Fruit fly (Drosophila melanogaster) whole organism, embryonic: ENCODE results near the gene shams.
"Not testable (repeated sequence)": the region's sequence is repeated elsewhere in the genome, so short reads cannot be mapped to it uniquely, and the experiment has no call there.

Source experiments
- B-H2 ChIP-seq: fragments of 200-800 bp; sonication (Bioruptor generic); optimal IDR thresholded peaks from 2 replicates; lab custom pipeline; 2018; ENCODE audit warnings: missing biosample characterization, mild to moderate bottlenecking, missing genetic modification characterization
- CG10321 ChIP-seq: fragments of 200-800 bp; sonication (Bioruptor generic); IDR thresholded peaks from 2 replicates; pipeline ENCODE4 v1.3.6; 2022; ENCODE audit warnings: missing biosample characterization, missing genetic modification characterization
- CG11085 ChIP-seq: fragments of 200-800 bp; sonication (Bioruptor generic); IDR thresholded peaks from 2 replicates; pipeline ENCODE4 v1.3.6; 2022; ENCODE audit warnings: missing biosample characterization, missing genetic modification characterization
- CG14441 ChIP-seq: fragments of 200-800 bp; sonication (Bioruptor generic); IDR thresholded peaks from 2 replicates; pipeline ENCODE4 v1.3.6; 2022; ENCODE audit warnings: missing biosample characterization, missing genetic modification characterization
- CG14860 ChIP-seq: fragments of 200-800 bp; sonication (Bioruptor generic); IDR thresholded peaks from 3 replicates; pipeline ENCODE4 v1.3.6; 2022; ENCODE audit warnings: missing biosample characterization, missing genetic modification characterization; ENCODE audit not compliant: partially characterized antibody
- CG1603 ChIP-seq: fragments of 200-800 bp; sonication (Bioruptor generic); optimal IDR thresholded peaks from 2 replicates; lab custom pipeline; 2019; ENCODE audit warnings: missing biosample characterization, mild to moderate bottlenecking, missing genetic modification characterization, moderate library complexity
- CG2116 ChIP-seq: fragments of 200-800 bp; sonication (Bioruptor generic); optimal IDR thresholded peaks from 3 replicates; lab custom pipeline; 2018; ENCODE audit warnings: missing biosample characterization, mild to moderate bottlenecking, missing genetic modification characterization
- CG2875 ChIP-seq: fragments of 200-800 bp; sonication (Bioruptor generic); optimal IDR thresholded peaks from 2 replicates; lab custom pipeline; 2017; ENCODE audit warnings: missing biosample characterization, mild to moderate bottlenecking, missing genetic modification characterization, missing genetic modification reagents
- CG30403 ChIP-seq: fragments of 200-800 bp; sonication (Bioruptor generic); optimal IDR thresholded peaks from 3 replicates; lab custom pipeline; 2016; ENCODE audit warnings: missing biosample characterization, missing genetic modification characterization
- CG30431 ChIP-seq: fragments of 200-800 bp; sonication (Bioruptor generic); optimal IDR thresholded peaks from 2 replicates; lab custom pipeline; 2017; ENCODE audit warnings: missing biosample characterization, missing genetic modification characterization
- CG3407 ChIP-seq: fragments of 200-800 bp; sonication (Bioruptor generic); optimal IDR thresholded peaks from 2 replicates; lab custom pipeline; 2018; ENCODE audit warnings: missing biosample characterization, mild to moderate bottlenecking, missing genetic modification characterization
- CG34224 ChIP-seq: fragments of 200-800 bp; sonication (Bioruptor generic); IDR thresholded peaks from 3 replicates; pipeline ENCODE4 v1.3.6; 2022; ENCODE audit warnings: missing biosample characterization, missing genetic modification characterization; ENCODE audit not compliant: partially characterized antibody
- CG34376 ChIP-seq: fragments of 200-800 bp; sonication (Bioruptor generic); optimal IDR thresholded peaks from 2 replicates; lab custom pipeline; 2018; ENCODE audit warnings: missing biosample characterization, mild to moderate bottlenecking, missing genetic modification characterization
- CG42726 ChIP-seq: fragments of 200-800 bp; sonication (Bioruptor generic); IDR thresholded peaks from 2 replicates; pipeline ENCODE4 v1.3.6; 2022; ENCODE audit warnings: missing biosample characterization, missing genetic modification characterization; ENCODE audit not compliant: partially characterized antibody
- CG6813 ChIP-seq: fragments of 200-800 bp; sonication (Bioruptor generic); optimal IDR thresholded peaks from 2 replicates; lab custom pipeline; 2017; ENCODE audit warnings: missing biosample characterization, missing genetic modification characterization, mild to moderate bottlenecking, moderate library complexity, missing genetic modification reagents
- CG7372 ChIP-seq: fragments of 200-800 bp; sonication (Bioruptor generic); IDR thresholded peaks from 2 replicates; pipeline ENCODE4 v1.3.6; 2022; ENCODE audit warnings: missing biosample characterization, missing genetic modification characterization
- CG7987 ChIP-seq: fragments of 200-800 bp; sonication (Bioruptor generic); optimal IDR thresholded peaks from 2 replicates; lab custom pipeline; 2018; ENCODE audit warnings: missing biosample characterization, mild to moderate bottlenecking, missing genetic modification characterization, moderate library complexity
- CG9727 ChIP-seq: fragments of 200-800 bp; sonication (Bioruptor generic); optimal IDR thresholded peaks from 3 replicates; lab custom pipeline; 2017; ENCODE audit warnings: missing biosample characterization, mild to moderate bottlenecking, missing genetic modification characterization
- Dp ChIP-seq: fragments of 200-800 bp; sonication (Bioruptor generic); optimal IDR thresholded peaks from 2 replicates; lab custom pipeline; 2018; ENCODE audit warnings: missing biosample characterization, mild to moderate bottlenecking, missing genetic modification characterization, moderate library complexity
- E2f2 ChIP-seq: fragments of 200-800 bp; sonication (Bioruptor generic); IDR thresholded peaks from 2 replicates; pipeline ENCODE4 v1.3.6; 2022; ENCODE audit warnings: missing biosample characterization, missing genetic modification characterization
- HLH3B ChIP-seq: fragments of 200-800 bp; sonication (Bioruptor generic); IDR thresholded peaks from 2 replicates; pipeline ENCODE4 v1.3.6; 2022; ENCODE audit warnings: missing biosample characterization, missing genetic modification characterization
- Hr3 ChIP-seq: fragments of 200-800 bp; sonication (Bioruptor generic); optimal IDR thresholded peaks from 3 replicates; lab custom pipeline; 2016; ENCODE audit warnings: missing biosample characterization, missing genetic modification characterization
- MTF-1 ChIP-seq: fragments of 200-800 bp; sonication (Bioruptor generic); optimal IDR thresholded peaks from 2 replicates; lab custom pipeline; 2018; ENCODE audit warnings: missing biosample characterization, mild to moderate bottlenecking, missing genetic modification characterization, borderline replicate concordance
- Meics ChIP-seq: fragments of 200-800 bp; sonication (Bioruptor generic); optimal IDR thresholded peaks from 2 replicates; lab custom pipeline; 2017; ENCODE audit warnings: missing biosample characterization, mild to moderate bottlenecking, missing genetic modification characterization
- Nf-YC ChIP-seq: fragments of 200-800 bp; optimal IDR thresholded peaks from 3 replicates; lab custom pipeline; 2019; ENCODE audit warnings: missing biosample characterization, mild to moderate bottlenecking, missing genetic modification characterization, moderate library complexity
- Oaz ChIP-seq: fragments of 200-800 bp; sonication (Bioruptor generic); IDR thresholded peaks from 2 replicates; pipeline ENCODE4 v1.3.6; 2022; ENCODE audit warnings: missing biosample characterization, missing genetic modification characterization
- Oli ChIP-seq: fragments of 200-800 bp; sonication (Bioruptor generic); optimal IDR thresholded peaks from 2 replicates; lab custom pipeline; 2018; ENCODE audit warnings: missing biosample characterization, mild to moderate bottlenecking, missing genetic modification characterization, moderate library complexity
- amos ChIP-seq: fragments of 200-800 bp; sonication (Bioruptor generic); IDR thresholded peaks from 2 replicates; pipeline ENCODE4 v1.3.6; 2022; ENCODE audit warnings: missing biosample characterization, missing genetic modification characterization; ENCODE audit not compliant: partially characterized antibody
- ara ChIP-seq: fragments of 200-800 bp; sonication (Bioruptor generic); IDR thresholded peaks from 2 replicates; pipeline ENCODE4 v1.3.6; 2022; ENCODE audit warnings: missing biosample characterization, missing genetic modification characterization
- ase ChIP-seq: fragments of 200-800 bp; sonication (Bioruptor generic); IDR thresholded peaks from 3 replicates; pipeline ENCODE4 v1.3.6; 2022; ENCODE audit warnings: missing biosample characterization, missing genetic modification characterization
- bbx ChIP-seq: fragments of 200-800 bp; sonication (Bioruptor generic); IDR thresholded peaks from 2 replicates; pipeline ENCODE4 v1.3.6; 2022; ENCODE audit warnings: missing biosample characterization, missing genetic modification characterization; ENCODE audit not compliant: partially characterized antibody
- chm ChIP-seq: fragments of 200-800 bp; sonication (Bioruptor generic); IDR thresholded peaks from 2 replicates; pipeline ENCODE4 v1.3.6; 2022; ENCODE audit warnings: missing biosample characterization, missing genetic modification characterization
- croc ChIP-seq: fragments of 200-800 bp; sonication (Bioruptor generic); conservative IDR thresholded peaks from 3 replicates; pipeline ENCODE4 v1.3.6; 2022; ENCODE audit warnings: missing biosample characterization, missing genetic modification characterization
- dpn ChIP-seq, 2 experiments: fragments of 200-800 bp; sonication (Bioruptor generic); optimal IDR thresholded peaks; 3 replicates each; lab custom pipeline; 2016; ENCODE audit warnings: missing biosample characterization in 2 of 2, missing genetic modification characterization in 2 of 2
- dysf ChIP-seq: fragments of 200-800 bp; sonication (Bioruptor generic); IDR thresholded peaks from 3 replicates; pipeline ENCODE4 v1.3.6; 2022; ENCODE audit warnings: missing biosample characterization, missing genetic modification characterization
- gce ChIP-seq: fragments of 200-800 bp; sonication (Bioruptor generic); IDR thresholded peaks from 3 replicates; pipeline ENCODE4 v1.3.6; 2022; ENCODE audit warnings: missing biosample characterization, missing genetic modification characterization
- gsb-n ChIP-seq: fragments of 200-800 bp; sonication (Bioruptor generic); optimal IDR thresholded peaks from 3 replicates; lab custom pipeline; 2018; ENCODE audit warnings: missing biosample characterization, mild to moderate bottlenecking, missing genetic modification characterization
- klu ChIP-seq: fragments of 200-800 bp; sonication (Bioruptor generic); IDR thresholded peaks from 2 replicates; pipeline ENCODE4 v1.3.6; 2022; ENCODE audit warnings: missing biosample characterization, missing genetic modification characterization
- lov ChIP-seq, 2 experiments: fragments of 200-800 bp in 1 of 2; fragments of >200 bp in 1 of 2; sonication (Bioruptor generic) in 1 of 2; IDR thresholded peaks in 1 of 2; optimal IDR thresholded peaks in 1 of 2; 2 replicates in 1 of 2; 3 replicates in 1 of 2; pipeline versions ENCODE4 v1.3.6 to Lab custom; 2017 to 2022; ENCODE audit warnings: missing biosample characterization in 1 of 2, missing genetic modification characterization in 1 of 2
- luna ChIP-seq: fragments of 200-800 bp; sonication (Bioruptor generic); optimal IDR thresholded peaks from 2 replicates; lab custom pipeline; 2016; ENCODE audit warnings: missing biosample characterization, missing genetic modification characterization
- odd ChIP-seq: fragments of 200-800 bp; sonication (Bioruptor generic); optimal IDR thresholded peaks from 2 replicates; lab custom pipeline; 2017; ENCODE audit warnings: missing biosample characterization, mild to moderate bottlenecking, missing genetic modification characterization
- p53 ChIP-seq: fragments of 200-800 bp; sonication (Bioruptor generic); optimal IDR thresholded peaks from 2 replicates; lab custom pipeline; 2016; ENCODE audit warnings: missing biosample characterization, missing genetic modification characterization
- schlank ChIP-seq: fragments of 200-800 bp; sonication (Bioruptor generic); optimal IDR thresholded peaks from 2 replicates; lab custom pipeline; 2018; ENCODE audit warnings: missing biosample characterization, mild to moderate bottlenecking, missing genetic modification characterization
- sens ChIP-seq: fragments of 200-800 bp; sonication (Bioruptor generic); peaks from one replicate; lab custom pipeline; 2016; ENCODE audit warnings: missing biosample characterization, missing genetic modification characterization
- sim ChIP-seq: fragments of 200-800 bp; sonication (Bioruptor generic); IDR thresholded peaks from 2 replicates; pipeline ENCODE4 v1.3.6; 2022; ENCODE audit warnings: missing biosample characterization, missing genetic modification characterization
- sob ChIP-seq: fragments of 200-800 bp; sonication (Bioruptor generic); IDR thresholded peaks from 2 replicates; pipeline ENCODE4 v1.3.6; 2022; ENCODE audit warnings: missing biosample characterization, missing genetic modification characterization
- unpg ChIP-seq: fragments of 200-800 bp; sonication (Bioruptor generic); optimal IDR thresholded peaks from 3 replicates; lab custom pipeline; 2018; ENCODE audit warnings: missing biosample characterization, mild to moderate bottlenecking, missing genetic modification characterization, moderate library complexity
- wek ChIP-seq: fragments of 200-800 bp; sonication (Bioruptor generic); optimal IDR thresholded peaks from 3 replicates; lab custom pipeline; 2018; ENCODE audit warnings: missing biosample characterization, mild to moderate bottlenecking, missing genetic modification characterization, moderate library complexity
- zen2 ChIP-seq: fragments of 200-800 bp; sonication (Bioruptor generic); IDR thresholded peaks from 3 replicates; pipeline ENCODE4 v1.3.6; 2022; ENCODE audit warnings: missing biosample characterization, missing genetic modification characterization; ENCODE audit not compliant: partially characterized antibody

shams gene

DNA sequence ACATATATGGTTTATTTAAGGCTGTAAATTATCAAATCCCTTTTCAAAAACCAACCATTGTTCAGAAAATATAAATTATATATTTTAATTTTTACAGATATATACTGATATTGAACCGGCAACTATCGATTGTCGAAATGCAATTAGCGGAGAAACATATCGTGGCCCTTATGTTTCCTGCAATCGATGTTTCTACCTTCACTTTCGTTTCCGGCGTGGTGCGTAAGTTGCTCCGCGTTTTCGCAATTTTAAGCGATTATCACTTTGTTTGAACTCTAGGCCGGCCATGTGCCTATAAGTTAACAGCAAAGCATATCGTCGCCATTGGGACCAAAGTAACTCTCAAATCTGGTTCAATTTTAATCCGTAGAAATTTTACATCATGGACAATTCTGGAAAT, 48.9 kb upstream of the shams start, which contains the start of gene vig2 (continued):
- TF ChIP-seq CG30431 (GFP tag; lab: Kevin White, UChicago): peak; percentile 39
- peak; percentile 50 for TF ChIP-seq CG2116
- TF ChIP-seq klu: 0 out of 2 replicates have a peak, but pooled peaks have one; percentile 38
- TF ChIP-seq ara (GFP tag; lab: Robert Waterston, UW): peak; percentile 73
- TF ChIP-seq CG1603 (tag; lab: Kevin White, UChicago): peak; percentile 32
- peak; percentile 12 for TF ChIP-seq CG3407 (GFP tag; lab: Kevin White, UChicago)
- TF ChIP-seq CG2875 (GFP tag; lab: Kevin White, UChicago): peak; percentile 33
- peak; percentile 18 for TF ChIP-seq odd
- TF ChIP-seq Hr3 (GFP tag; lab: Kevin White, UChicago): peak; percentile 3
- TF ChIP-seq ase (GFP tag; lab: Robert Waterston, UW): peak; percentile 68; the same call in 2 of the 3 replicates
- peak; percentile 12 for TF ChIP-seq unpg (GFP tag; lab: Kevin White, UChicago)
- peak; percentile 35 for TF ChIP-seq p53 (GFP tag; lab: Kevin White, UChicago)
- TF ChIP-seq CG34224: peak; percentile 64; the same call in 2 of the 3 replicates
- peak; percentile 22 for TF ChIP-seq wek
- not testable (repeated sequence) for TF ChIP-seq lov (optimal IDR thresholded peaks at IDR 0.05; lab: Kevin White, UChicago)
- TF ChIP-seq lov (GFP tag; IDR thresholded peaks at IDR 0.05; lab: Robert Waterston, UW): peak; percentile 90; the same call in 2 of the 3 replicates
- TF ChIP-seq MTF-1 (GFP tag; lab: Kevin White, UChicago): peak; percentile 81
- peak; percentile 77; the same call in 2 of the 3 replicates for TF ChIP-seq zen2
- TF ChIP-seq B-H2 (GFP tag; lab: Kevin White, UChicago): peak; percentile 3
- peak; percentile 71; the same call in 2 of the 3 replicates for TF ChIP-seq dysf (GFP tag; lab: Robert Waterston, UW)
- TF ChIP-seq CG7372 (GFP tag; lab: Robert Waterston, UW): peak; percentile 63; the same call in 1 of the 2 replicates
- peak; percentile 27; the same call in 1 of the 2 replicates for TF ChIP-seq E2f2
- peak; percentile 78 for TF ChIP-seq sens
- TF ChIP-seq Oli (tag; lab: Kevin White, UChicago): peak; percentile 34
- TF ChIP-seq schlank (tag; lab: Kevin White, UChicago): peak; percentile 46
- peak; percentile 66 for TF ChIP-seq CG14441
- TF ChIP-seq Meics (GFP tag; lab: Kevin White, UChicago): peak; percentile 74
- peak; percentile 84 for TF ChIP-seq CG14860 (GFP tag; lab: Robert Waterston, UW)
- peak; percentile 61 for TF ChIP-seq CG7987
- peak; percentile 57 for TF ChIP-seq CG34376 (GFP tag; lab: Kevin White, UChicago)
- TF ChIP-seq gce (GFP tag; lab: Robert Waterston, UW): peak; percentile 75; the same call in 2 of the 3 replicates
- TF ChIP-seq CG6813: peak; percentile 59
- peak; percentile 94 for TF ChIP-seq amos
- peak; percentile 93 for TF ChIP-seq chm
- TF ChIP-seq gsb-n (tag; lab: Kevin White, UChicago): peak; percentile 6
- peak; percentile 5 for TF ChIP-seq luna (GFP tag; lab: Kevin White, UChicago)
- TF ChIP-seq croc (GFP tag; lab: Robert Waterston, UW): 0 out of 3 replicates have a peak, but pooled peaks have one; percentile 29
- peak; percentile 93 for TF ChIP-seq CG11085
- TF ChIP-seq Oaz (GFP tag; lab: Robert Waterston, UW): peak; percentile 70
- TF ChIP-seq CG9727 (GFP tag; lab: Kevin White, UChicago): peak; percentile 72
- peak; percentile 92 for TF ChIP-seq CG42726 (GFP tag; lab: Robert Waterston, UW)
- peak; percentile 92 for TF ChIP-seq bbx
- peak; percentile 70 for TF ChIP-seq HLH3B (GFP tag; lab: Robert Waterston, UW)
- TF ChIP-seq CG10321: peak; percentile 63
- peak in 1 of 2 experiments; percentile 41 for TF ChIP-seq dpn (GFP tag; optimal IDR thresholded peaks at IDR 0.05; lab: Kevin White, UChicago)
- peak; percentile 4 for TF ChIP-seq Dp (GFP tag; lab: Kevin White, UChicago)
- TF ChIP-seq sim: peak; percentile 54; the same call in 1 of the 2 replicates
- peak; percentile 29 for TF ChIP-seq CG30403 (GFP tag; lab: Kevin White, UChicago)
- peak; percentile 3 for TF ChIP-seq Nf-YC (tag; lab: Kevin White, UChicago)
- peak; percentile 84 for TF ChIP-seq sob (GFP tag; lab: Robert Waterston, UW)
